Fruit fly (Drosophila melanogaster) whole organism, wandering third instar larva: ENCODE results near the gene Dys.

Source experiments
- Abd-B ChIP-seq: fragments of >200 bp; optimal IDR thresholded peaks from 2 replicates; lab custom pipeline; 2017; ENCODE audit warnings: missing biosample characterization, missing genetic modification characterization
- CG32264 ChIP-seq: fragments of 200-800 bp; sonication (Bioruptor generic); optimal IDR thresholded peaks from 2 replicates; lab custom pipeline; 2016; ENCODE audit warnings: missing biosample characterization, missing genetic modification characterization
- CG9705 ChIP-seq: fragments of 200-800 bp; sonication (Bioruptor generic); optimal IDR thresholded peaks from 2 replicates; lab custom pipeline; 2018; ENCODE audit warnings: missing biosample characterization, mild to moderate bottlenecking, missing genetic modification characterization
- CrebA ChIP-seq: fragments of 200-800 bp; sonication (Bioruptor generic); optimal IDR thresholded peaks from 2 replicates; lab custom pipeline; 2016; ENCODE audit warnings: missing biosample characterization, mild to moderate bottlenecking, missing genetic modification characterization, borderline replicate concordance
- Dfd ChIP-seq: fragments of >200 bp; optimal IDR thresholded peaks from 2 replicates; lab custom pipeline; 2017; ENCODE audit warnings: missing biosample characterization, missing genetic modification characterization
- Dif ChIP-seq: fragments of 200-275, 200-300 bp; sonication (Bioruptor generic); optimal IDR thresholded peaks from 2 replicates; lab custom pipeline; 2018; ENCODE audit warnings: missing biosample characterization, missing genetic modification characterization; ENCODE audit not compliant: partially characterized antibody
- GATAd ChIP-seq: sonication (Bioruptor generic); optimal IDR thresholded peaks from 2 replicates; lab custom pipeline; 2016; ENCODE audit warnings: missing biosample characterization, missing genetic modification characterization
- HLH106 ChIP-seq: fragments of 200-800 bp; optimal IDR thresholded peaks from 3 replicates; lab custom pipeline; 2019; ENCODE audit warnings: missing biosample characterization, mild to moderate bottlenecking, missing genetic modification characterization, moderate library complexity
- Hnf4 ChIP-seq: fragments of 200-800 bp; sonication (Bioruptor generic); optimal IDR thresholded peaks from 2 replicates; lab custom pipeline; 2016; ENCODE audit warnings: missing biosample characterization, mild to moderate bottlenecking, missing genetic modification characterization
- Hr78 ChIP-seq: fragments of >200 bp; optimal IDR thresholded peaks from 2 replicates; lab custom pipeline; 2017; ENCODE audit warnings: missing biosample characterization, missing genetic modification characterization
- Hr83 ChIP-seq: fragments of 200-300 bp; sonication (Bioruptor generic); optimal IDR thresholded peaks from 2 replicates; lab custom pipeline; 2016; ENCODE audit warnings: missing biosample characterization, mild to moderate bottlenecking, missing genetic modification characterization, moderate library complexity; ENCODE audit not compliant: poor library complexity, severe bottlenecking
- Jra ChIP-seq: sonication (Bioruptor generic); optimal IDR thresholded peaks from 2 replicates; lab custom pipeline; 2016; ENCODE audit warnings: missing biosample characterization, missing genetic modification characterization
- Mio ChIP-seq: sonication (Bioruptor generic); optimal IDR thresholded peaks from 2 replicates; lab custom pipeline; 2016; ENCODE audit warnings: missing biosample characterization, missing genetic modification characterization
- Myc ChIP-seq: fragments of >200 bp; optimal IDR thresholded peaks from 2 replicates; lab custom pipeline; 2017
- N ChIP-seq: fragments of >200 bp; optimal IDR thresholded peaks from 2 replicates; lab custom pipeline; 2018; ENCODE audit warnings: missing biosample characterization, missing external identifiers, missing genetic modification characterization
- OdsH ChIP-seq: fragments of 200-800 bp; sonication (Bioruptor generic); optimal IDR thresholded peaks from 2 replicates; lab custom pipeline; 2016; ENCODE audit warnings: missing biosample characterization, mild to moderate bottlenecking, missing genetic modification characterization
- Rel ChIP-seq, 2 experiments: fragments of 200-800 bp; sonication (Bioruptor generic) in 1 of 2; optimal IDR thresholded peaks; 2 replicates in 1 of 2; 3 replicates in 1 of 2; lab custom pipeline; 2016 to 2019; ENCODE audit warnings: mild to moderate bottlenecking in 2 of 2, missing biosample characterization in 2 of 2, missing genetic modification characterization in 2 of 2, moderate library complexity in 1 of 2
- Sp1 ChIP-seq: fragments of 200-800 bp; sonication (Bioruptor generic); optimal IDR thresholded peaks from 3 replicates; lab custom pipeline; 2019; ENCODE audit warnings: missing biosample characterization, mild to moderate bottlenecking, missing genetic modification characterization, moderate library complexity
- Vsx2 ChIP-seq: fragments of 200-300, 225-300 bp; sonication (Bioruptor generic); optimal IDR thresholded peaks from 2 replicates; lab custom pipeline; 2018; ENCODE audit warnings: missing biosample characterization, missing genetic modification characterization; ENCODE audit not compliant: partially characterized antibody
- br ChIP-seq: fragments of 200-800 bp; sonication (Bioruptor generic); optimal IDR thresholded peaks from 2 replicates; lab custom pipeline; 2016; ENCODE audit warnings: missing biosample characterization, missing genetic modification characterization
- brk ChIP-seq: fragments of 200-800 bp; sonication (Bioruptor generic); optimal IDR thresholded peaks from 2 replicates; lab custom pipeline; 2016; ENCODE audit warnings: missing biosample characterization, mild to moderate bottlenecking, missing genetic modification characterization
- dl ChIP-seq, 2 experiments: fragments of 175-275, 200-275 bp in 1 of 2; fragments of 200-275 bp in 1 of 2; sonication (Bioruptor generic); optimal IDR thresholded peaks; lab custom pipeline; 2018; ENCODE audit warnings: mild to moderate bottlenecking in 2 of 2, missing biosample characterization in 2 of 2, missing genetic modification characterization in 2 of 2, moderate library complexity in 2 of 2; ENCODE audit not compliant: partially characterized antibody in 2 of 2, insufficient read depth in 1 of 2
- dmrt93B ChIP-seq: fragments of 200-800 bp; sonication (Bioruptor generic); optimal IDR thresholded peaks from 2 replicates; lab custom pipeline; 2018; ENCODE audit warnings: missing biosample characterization, mild to moderate bottlenecking, missing genetic modification characterization
- dsf ChIP-seq: sonication (Bioruptor generic); optimal IDR thresholded peaks from 2 replicates; lab custom pipeline; 2016; ENCODE audit warnings: missing biosample characterization, missing genetic modification characterization, borderline replicate concordance
- ey ChIP-seq: fragments of 200-800 bp; sonication (Bioruptor generic); optimal IDR thresholded peaks from 2 replicates; lab custom pipeline; 2016; ENCODE audit warnings: missing biosample characterization, missing genetic modification characterization
- foxo ChIP-seq, 2 experiments: fragments of 200-800 bp; sonication (Bioruptor generic); optimal IDR thresholded peaks; 2 replicates in 1 of 2; 3 replicates in 1 of 2; lab custom pipeline; 2016 to 2017; ENCODE audit warnings: missing biosample characterization in 2 of 2, missing genetic modification characterization in 2 of 2
- fru ChIP-seq: fragments of 200-800 bp; sonication (Bioruptor generic); optimal IDR thresholded peaks from 3 replicates; lab custom pipeline; 2016; ENCODE audit warnings: missing biosample characterization, mild to moderate bottlenecking, missing genetic modification characterization
- h ChIP-seq: fragments of 200-800 bp; sonication (Bioruptor generic); optimal IDR thresholded peaks from 3 replicates; lab custom pipeline; 2016; ENCODE audit warnings: missing biosample characterization, mild to moderate bottlenecking, missing genetic modification characterization
- jim ChIP-seq: fragments of 175-275, 200-325 bp; sonication (Bioruptor generic); optimal IDR thresholded peaks from 2 replicates; lab custom pipeline; 2016; ENCODE audit warnings: missing biosample characterization, mild to moderate bottlenecking, missing genetic modification characterization
- lola ChIP-seq: fragments of >200 bp; optimal IDR thresholded peaks from 2 replicates; lab custom pipeline; 2017; ENCODE audit warnings: missing biosample characterization, missing genetic modification characterization
- pan ChIP-seq: fragments of >200 bp; optimal IDR thresholded peaks from 2 replicates; lab custom pipeline; 2017
- psq ChIP-seq: fragments of 200-800 bp; sonication (Bioruptor generic); optimal IDR thresholded peaks from 3 replicates; lab custom pipeline; 2017; ENCODE audit warnings: missing biosample characterization, mild to moderate bottlenecking, missing genetic modification characterization, moderate library complexity
- rgr ChIP-seq: fragments of 200-800 bp; sonication (Bioruptor generic); optimal IDR thresholded peaks from 3 replicates; lab custom pipeline; 2016; ENCODE audit warnings: missing biosample characterization, mild to moderate bottlenecking, missing genetic modification characterization
- sage ChIP-seq: fragments of 200-800 bp; sonication (Bioruptor generic); optimal IDR thresholded peaks from 2 replicates; lab custom pipeline; 2016; ENCODE audit warnings: missing biosample characterization, mild to moderate bottlenecking, missing genetic modification characterization
- sv ChIP-seq: fragments of 200-800 bp; sonication (Bioruptor generic); optimal IDR thresholded peaks from 3 replicates; lab custom pipeline; 2016; ENCODE audit warnings: missing biosample characterization, missing genetic modification characterization
- tai ChIP-seq: sonication (Bioruptor generic); optimal IDR thresholded peaks from 2 replicates; lab custom pipeline; 2016; ENCODE audit warnings: missing biosample characterization, missing genetic modification characterization
- usp ChIP-seq: fragments of >200 bp; optimal IDR thresholded peaks from 2 replicates; lab custom pipeline; 2017; ENCODE audit warnings: missing biosample characterization, missing genetic modification characterization
- woc ChIP-seq: sonication (Bioruptor generic); optimal IDR thresholded peaks from 2 replicates; lab custom pipeline; 2016; ENCODE audit warnings: missing biosample characterization, mild to moderate bottlenecking, missing genetic modification characterization

The Dys gene

DNA sequence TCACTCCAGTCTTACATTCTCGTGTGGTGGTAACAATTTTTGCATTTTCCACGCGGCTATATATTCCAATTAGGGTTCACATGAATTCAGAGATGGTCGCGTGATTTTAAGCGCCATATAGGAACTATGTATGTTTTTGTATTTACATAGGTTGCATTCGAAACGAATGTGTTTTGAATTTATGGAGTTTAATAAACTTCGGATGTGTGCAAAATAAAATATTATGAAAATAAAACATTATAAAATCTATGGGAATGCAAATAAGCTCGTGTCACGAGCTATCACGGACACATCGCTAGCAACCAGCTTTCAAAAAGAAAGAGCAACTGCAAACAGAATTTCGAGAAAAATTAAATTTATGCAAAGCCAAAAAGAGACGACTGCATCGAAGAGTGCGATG, 122.4 kb downstream of the Dys start:
- TF ChIP-seq Dif (GFP tag; lab: Kevin White, UChicago) = no peak
- no peak for TF ChIP-seq GATAd (GFP tag; lab: Kevin White, UChicago)
- TF ChIP-seq Sp1 = no peak
- TF ChIP-seq dsf (GFP tag; lab: Kevin White, UChicago) = no peak
- TF ChIP-seq Hr83 (GFP tag; lab: Kevin White, UChicago) = no peak
- TF ChIP-seq OdsH = no peak
- TF ChIP-seq woc (GFP tag; lab: Kevin White, UChicago) = no peak
- TF ChIP-seq CG9705 = no peak
- peak; percentile 5 for TF ChIP-seq HLH106 (tag; lab: Kevin White, UChicago)
- no peak for TF ChIP-seq Vsx2
- TF ChIP-seq h (GFP tag; lab: Kevin White, UChicago) = peak; percentile 14
- no peak for TF ChIP-seq br (GFP tag; lab: Kevin White, UChicago)
- no peak for TF ChIP-seq dmrt93B (GFP tag; lab: Kevin White, UChicago)
- TF ChIP-seq foxo (GFP tag; optimal IDR thresholded peaks at IDR 0.05; lab: Kevin White, UChicago) = no peak

DNA sequence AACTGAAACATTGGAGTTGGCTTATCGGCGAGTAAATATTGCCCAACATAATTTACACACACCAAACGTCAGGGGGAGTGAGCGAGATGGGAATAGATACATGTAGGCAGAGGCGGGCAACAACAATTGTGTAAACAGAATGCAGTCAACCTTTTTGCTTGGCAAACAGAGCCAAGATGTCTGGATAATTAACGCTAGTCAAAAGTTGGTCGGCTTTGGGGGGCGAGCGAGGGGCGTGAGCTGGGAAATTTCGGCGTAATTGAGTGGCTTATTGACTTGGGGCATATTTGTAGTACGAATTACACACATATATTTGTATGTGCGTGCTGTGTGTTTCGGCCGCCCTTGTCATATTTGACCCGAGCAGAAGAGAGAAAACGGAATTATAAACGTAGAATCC, 123.9 kb downstream of the Dys start:
- TF ChIP-seq psq (GFP tag; lab: Kevin White, UChicago) (no peak), dsf (GFP tag; lab: Kevin White, UChicago) (no peak), CrebA (GFP tag; lab: Kevin White, UChicago) (no peak), brk (GFP tag; lab: Kevin White, UChicago) (peak; percentile 17), Sp1 (peak; percentile 53), Dif (GFP tag; lab: Kevin White, UChicago) (no peak), Vsx2 (no peak), foxo (GFP tag; optimal IDR thresholded peaks at IDR 0.05; lab: Kevin White, UChicago) (peak in 1 of 2 experiments; percentile 39), sage (GFP tag; lab: Kevin White, UChicago) (no peak), jim (GFP tag; lab: Kevin White, UChicago) (peak; percentile 21), ey (GFP tag; lab: Kevin White, UChicago) (no peak), Hnf4 (GFP tag; lab: Kevin White, UChicago) (no peak), HLH106 (tag; lab: Kevin White, UChicago) (no peak), Abd-B (GFP tag; lab: Kevin White, UChicago) (no peak), Rel (GFP tag; optimal IDR thresholded peaks at IDR 0.05; lab: Kevin White, UChicago) (no peak), Rel (tag; optimal IDR thresholded peaks at IDR 0.05; lab: Kevin White, UChicago) (no peak), sv (peak; percentile 59), CG32264 (GFP tag; lab: Kevin White, UChicago) (no peak), N (GFP tag; lab: Kevin White, UChicago) (no peak), Jra (GFP tag; lab: Kevin White, UChicago) (peak; percentile 37), usp (no peak), OdsH (peak; percentile 38), tai (GFP tag; lab: Kevin White, UChicago) (peak; percentile 49), woc (GFP tag; lab: Kevin White, UChicago) (no peak), pan (lab: Kevin White, UChicago) (no peak), Mio (GFP tag; lab: Kevin White, UChicago) (no peak), lola (GFP tag; lab: Kevin White, UChicago) (no peak), Hr83 (GFP tag; lab: Kevin White, UChicago) (peak; percentile 93), Myc (no peak), h (GFP tag; lab: Kevin White, UChicago) (no peak), Dfd (no peak), fru (GFP tag; lab: Kevin White, UChicago) (peak; percentile 54), Hr78 (no peak), dmrt93B (GFP tag; lab: Kevin White, UChicago) (peak; percentile 7), br (GFP tag; lab: Kevin White, UChicago) (peak; percentile 57), rgr (peak; percentile 73), CG9705 (peak; percentile 38), GATAd (GFP tag; lab: Kevin White, UChicago) (peak; percentile 14), dl (GFP tag; optimal IDR thresholded peaks at IDR 0.05; lab: Kevin White, UChicago; ENCODE audit: insufficient read depth in 1 of 2, partially characterized antibody in 2 of 2) (no peak)
